Fruit fly (Drosophila melanogaster) whole organism, pupa: ENCODE data around the gene CG9215.

Experiments
- CG10348 ChIP-seq: fragments of 200-800 bp; sonication (Bioruptor generic); IDR thresholded peaks from 2 replicates; pipeline ENCODE4 v1.3.6; 2022; ENCODE audit warnings: missing biosample characterization, missing genetic modification characterization
- CG12605 ChIP-seq: fragments of 200-800 bp; sonication (Bioruptor generic); IDR thresholded peaks from 2 replicates; pipeline ENCODE4 v1.3.6; 2022; ENCODE audit warnings: missing biosample characterization, missing genetic modification characterization
- CG13204 ChIP-seq: fragments of 200-800 bp; sonication (Bioruptor generic); optimal IDR thresholded peaks from 2 replicates; lab custom pipeline; 2018; ENCODE audit warnings: missing biosample characterization, mild to moderate bottlenecking, missing genetic modification characterization, moderate library complexity
- CG14655 ChIP-seq: fragments of 200-800 bp; sonication (Bioruptor generic); optimal IDR thresholded peaks from 3 replicates; lab custom pipeline; 2017; ENCODE audit warnings: mild to moderate bottlenecking, missing biosample characterization, missing genetic modification reagents, missing genetic modification characterization
- CG15710 ChIP-seq: fragments of 200-800 bp; sonication (Bioruptor generic); optimal IDR thresholded peaks from 2 replicates; lab custom pipeline; 2018; ENCODE audit warnings: missing biosample characterization, mild to moderate bottlenecking, missing genetic modification characterization, moderate library complexity
- CG17806 ChIP-seq: fragments of 200-800 bp; sonication (Bioruptor generic); optimal IDR thresholded peaks from 2 replicates; lab custom pipeline; 2018; ENCODE audit warnings: missing biosample characterization, mild to moderate bottlenecking, missing genetic modification characterization, moderate library complexity
- CG32121 ChIP-seq: fragments of 200-800 bp; sonication (Bioruptor generic); IDR thresholded peaks from 2 replicates; pipeline ENCODE4 v1.3.6; 2022; ENCODE audit warnings: missing biosample characterization, missing genetic modification characterization
- CG34367 ChIP-seq: fragments of 200-800 bp; sonication (Bioruptor generic); optimal IDR thresholded peaks from 2 replicates; lab custom pipeline; 2018; ENCODE audit warnings: missing biosample characterization, mild to moderate bottlenecking, missing genetic modification characterization
- CG4496 ChIP-seq: fragments of 200-800 bp; sonication (Bioruptor generic); IDR thresholded peaks from 3 replicates; pipeline ENCODE4 v1.3.6; 2022; ENCODE audit warnings: missing biosample characterization, missing genetic modification characterization
- CG8159 ChIP-seq: fragments of 200-800 bp; sonication (Bioruptor generic); optimal IDR thresholded peaks from 3 replicates; lab custom pipeline; 2018; ENCODE audit warnings: missing biosample characterization, mild to moderate bottlenecking, missing genetic modification characterization, moderate library complexity
- CG8301 ChIP-seq: fragments of 200-800 bp; sonication (Bioruptor generic); optimal IDR thresholded peaks from 2 replicates; lab custom pipeline; 2018; ENCODE audit warnings: missing biosample characterization, mild to moderate bottlenecking, missing genetic modification characterization
- CG9948 ChIP-seq: fragments of 200-800 bp; sonication (Bioruptor generic); optimal IDR thresholded peaks from 2 replicates; lab custom pipeline; 2018; ENCODE audit warnings: missing biosample characterization, mild to moderate bottlenecking, missing genetic modification characterization, moderate library complexity
- D1 ChIP-seq: fragments of 200-800 bp; sonication (Bioruptor generic); optimal IDR thresholded peaks from 2 replicates; lab custom pipeline; 2018; ENCODE audit warnings: missing biosample characterization, mild to moderate bottlenecking, missing genetic modification characterization, moderate library complexity
- EcR ChIP-seq: fragments of 200-800 bp; sonication (Bioruptor generic); optimal IDR thresholded peaks from 3 replicates; lab custom pipeline; 2019; ENCODE audit warnings: missing biosample characterization, missing genetic modification characterization, mild to moderate bottlenecking, moderate library complexity, missing genetic modification reagents
- Ets98B ChIP-seq: fragments of 200-800 bp; sonication (Bioruptor generic); IDR thresholded peaks from 2 replicates; pipeline ENCODE4 v1.3.6; 2022; ENCODE audit warnings: missing biosample characterization, missing genetic modification characterization
- Pif1A ChIP-seq: fragments of 200-800 bp; sonication (Bioruptor generic); optimal IDR thresholded peaks from 3 replicates; lab custom pipeline; 2016; ENCODE audit warnings: missing biosample characterization, missing genetic modification characterization
- Pif1B ChIP-seq: fragments of 200-800 bp; sonication (Bioruptor generic); optimal IDR thresholded peaks from 3 replicates; lab custom pipeline; 2016; ENCODE audit warnings: missing biosample characterization, missing genetic modification characterization
- Snoo ChIP-seq: fragments of 200-800 bp; sonication (Bioruptor generic); optimal IDR thresholded peaks from 3 replicates; lab custom pipeline; 2017; ENCODE audit warnings: missing biosample characterization, mild to moderate bottlenecking, missing genetic modification characterization, inconsistent platforms
- fd96Ca ChIP-seq: fragments of 200-800 bp; sonication (Bioruptor generic); IDR thresholded peaks from 3 replicates; pipeline ENCODE4 v1.3.6; 2022; ENCODE audit warnings: missing biosample characterization, missing genetic modification characterization
- gl ChIP-seq: fragments of 200-800 bp; sonication (Bioruptor generic); optimal IDR thresholded peaks from 2 replicates; lab custom pipeline; 2018; ENCODE audit warnings: missing biosample characterization, mild to moderate bottlenecking, missing genetic modification characterization
- rn ChIP-seq: fragments of 200-800 bp; sonication (Bioruptor generic); IDR thresholded peaks from 2 replicates; pipeline ENCODE4 v1.3.6; 2022; ENCODE audit warnings: missing biosample characterization, missing genetic modification characterization

Gene CG9215

dm6 chrX:15623809-15624208, 41.1 kb upstream of the CG9215 start:
- no peak for TF ChIP-seq Pif1B (GFP tag; lab: Kevin White, UChicago)
- no peak for TF ChIP-seq CG17806 (tag; lab: Kevin White, UChicago)
- no peak for TF ChIP-seq Ets98B
- no peak for TF ChIP-seq CG12605 (GFP tag; lab: Robert Waterston, UW)
- no peak for TF ChIP-seq fd96Ca (GFP tag; lab: Robert Waterston, UW)
- TF ChIP-seq, all 21 proteins: peak for 0

dm6 chrX:15622970-15623402, 40.3 kb upstream of the CG9215 start:
- TF ChIP-seq Pif1A, result peak; percentile 86
- peak; percentile 90 for TF ChIP-seq fd96Ca (GFP tag; lab: Robert Waterston, UW)
- peak; percentile 74 for TF ChIP-seq Snoo (tag; lab: Kevin White, UChicago)
- TF ChIP-seq gl (tag; lab: Kevin White, UChicago), result peak; percentile 53
- TF ChIP-seq D1, result no peak
- TF ChIP-seq CG14655 (GFP tag; lab: Kevin White, UChicago), result peak; percentile 82
- TF ChIP-seq rn (GFP tag; lab: Robert Waterston, UW), result peak; percentile 62; the same call in 1 of the 2 replicates
- peak; percentile 60 for TF ChIP-seq CG34367
- TF ChIP-seq Ets98B, result peak; percentile 90
- TF ChIP-seq CG12605 (GFP tag; lab: Robert Waterston, UW), result peak; percentile 90
- 0 out of 2 replicates have a peak, but pooled peaks have one; percentile 5 for TF ChIP-seq CG10348 (GFP tag; lab: Robert Waterston, UW)
- TF ChIP-seq CG8159 (tag; lab: Kevin White, UChicago), result peak; percentile 68
- peak; percentile 80 for TF ChIP-seq CG8301
- peak; percentile 69 for TF ChIP-seq CG15710 (tag; lab: Kevin White, UChicago)
- TF ChIP-seq CG32121, result peak; percentile 91
- TF ChIP-seq Pif1B (GFP tag; lab: Kevin White, UChicago), result peak; percentile 83
- no peak for TF ChIP-seq EcR (GFP tag; lab: Kevin White, UChicago)
- TF ChIP-seq CG13204 (GFP tag; lab: Kevin White, UChicago), result peak; percentile 57
- TF ChIP-seq CG9948 (tag; lab: Kevin White, UChicago), result peak; percentile 55
- peak; percentile 62 for TF ChIP-seq CG17806 (tag; lab: Kevin White, UChicago)
- peak; percentile 95 for TF ChIP-seq CG4496

- peak; percentile 44 for TF ChIP-seq Ets98B
- TF ChIP-seq fd96Ca (GFP tag; lab: Robert Waterston, UW), result peak; percentile 78
- peak; percentile 3 for TF ChIP-seq Pif1B (GFP tag; lab: Kevin White, UChicago)
- TF ChIP-seq CG14655 (GFP tag; lab: Kevin White, UChicago), result peak; percentile 67
- peak; percentile 59 for TF ChIP-seq gl (tag; lab: Kevin White, UChicago)
- TF ChIP-seq CG8301, result peak; percentile 52
- no peak for TF ChIP-seq rn (GFP tag; lab: Robert Waterston, UW)
- peak; percentile 4 for TF ChIP-seq Pif1A
- peak; percentile 64 for TF ChIP-seq CG32121
- peak; percentile 6 for TF ChIP-seq CG17806 (tag; lab: Kevin White, UChicago)
- TF ChIP-seq CG8159 (tag; lab: Kevin White, UChicago), result peak; percentile 33
- TF ChIP-seq CG34367, result peak; percentile 34
- no peak for TF ChIP-seq CG10348 (GFP tag; lab: Robert Waterston, UW)
- peak; percentile 57 for TF ChIP-seq CG13204 (GFP tag; lab: Kevin White, UChicago)
- no peak for TF ChIP-seq Snoo (tag; lab: Kevin White, UChicago)
- TF ChIP-seq CG12605 (GFP tag; lab: Robert Waterston, UW), result peak; percentile 75; the same call in 1 of the 2 replicates
- no peak for TF ChIP-seq D1
- TF ChIP-seq CG4496, result peak; percentile 76
- TF ChIP-seq CG15710 (tag; lab: Kevin White, UChicago), result peak; percentile 35
- TF ChIP-seq EcR (GFP tag; lab: Kevin White, UChicago), result no peak
- TF ChIP-seq, all 21 proteins: peak for 15
Measured at dm6 chrX:15620439-15621227, 38.0 kb upstream of the CG9215 start.

dm6 chrX:15619631-15619960, 36.9 kb upstream of the CG9215 start:
- no peak for TF ChIP-seq CG34367
- TF ChIP-seq Pif1B (GFP tag; lab: Kevin White, UChicago), result no peak
- TF ChIP-seq CG12605 (GFP tag; lab: Robert Waterston, UW), result no peak
- TF ChIP-seq CG4496, result no peak
- TF ChIP-seq CG9948 (tag; lab: Kevin White, UChicago), result no peak
- no peak for TF ChIP-seq CG14655 (GFP tag; lab: Kevin White, UChicago)
- TF ChIP-seq CG8301, result no peak
- TF ChIP-seq CG8159 (tag; lab: Kevin White, UChicago), result no peak
- TF ChIP-seq CG10348 (GFP tag; lab: Robert Waterston, UW), result no peak
- no peak for TF ChIP-seq Ets98B
- TF ChIP-seq CG13204 (GFP tag; lab: Kevin White, UChicago), result no peak
- TF ChIP-seq CG17806 (tag; lab: Kevin White, UChicago), result no peak
- TF ChIP-seq D1, result no peak
- TF ChIP-seq CG32121, result no peak
- no peak for TF ChIP-seq EcR (GFP tag; lab: Kevin White, UChicago)
- TF ChIP-seq rn (GFP tag; lab: Robert Waterston, UW), result no peak
- TF ChIP-seq Snoo (tag; lab: Kevin White, UChicago), result no peak
- no peak for TF ChIP-seq CG15710 (tag; lab: Kevin White, UChicago)
- TF ChIP-seq, all 21 proteins: peak for 0

- peak; percentile 44 for TF ChIP-seq CG14655 (GFP tag; lab: Kevin White, UChicago)
- 0 out of 2 replicates have a peak, but pooled peaks have one; percentile 21 for TF ChIP-seq CG12605 (GFP tag; lab: Robert Waterston, UW)
- TF ChIP-seq CG13204 (GFP tag; lab: Kevin White, UChicago), result no peak
- TF ChIP-seq gl (tag; lab: Kevin White, UChicago), result no peak
- peak; percentile 23 for TF ChIP-seq Snoo (tag; lab: Kevin White, UChicago)
- no peak for TF ChIP-seq CG17806 (tag; lab: Kevin White, UChicago)
- no peak for TF ChIP-seq CG10348 (GFP tag; lab: Robert Waterston, UW)
- TF ChIP-seq fd96Ca (GFP tag; lab: Robert Waterston, UW), result peak; percentile 67; the same call in 2 of the 3 replicates
- TF ChIP-seq rn (GFP tag; lab: Robert Waterston, UW), result no peak
- TF ChIP-seq CG4496, result peak; percentile 69; the same call in 2 of the 3 replicates
- TF ChIP-seq CG8159 (tag; lab: Kevin White, UChicago), result no peak
- TF ChIP-seq CG32121, result peak; percentile 40; the same call in 1 of the 2 replicates
- no peak for TF ChIP-seq Pif1A
- no peak for TF ChIP-seq CG9948 (tag; lab: Kevin White, UChicago)
- TF ChIP-seq Pif1B (GFP tag; lab: Kevin White, UChicago), result no peak
- TF ChIP-seq D1, result no peak
- TF ChIP-seq CG8301, result no peak
- no peak for TF ChIP-seq CG34367
- no peak for TF ChIP-seq CG15710 (tag; lab: Kevin White, UChicago)
- no peak for TF ChIP-seq EcR (GFP tag; lab: Kevin White, UChicago)
- TF ChIP-seq Ets98B, result peak; percentile 49; the same call in 1 of the 2 replicates
Measured at dm6 chrX:15618953-15619630, 36.4 kb upstream of the CG9215 start.
